Worm (Caenorhabditis elegans) whole organism, late embryonic: Measurements from ENCODE around the gene C29E4.15.

Source experiments
- C38D4.7 ChIP-seq: fragments of 200-800 bp; sonication (Bioruptor generic); optimal IDR thresholded peaks from 2 replicates; lab custom pipeline; 2018; ENCODE audit warnings: mild to moderate bottlenecking, missing genetic modification characterization, moderate library complexity, missing compliant biosample characterization
- F13H6.1 ChIP-seq: sonication (generic microtip); optimal IDR thresholded peaks from 2 replicates; lab custom pipeline; 2016; ENCODE audit warnings: missing genetic modification characterization, missing compliant biosample characterization
- K09A11.1 ChIP-seq: sonication (generic microtip); optimal IDR thresholded peaks from 2 replicates; lab custom pipeline; 2017; ENCODE audit warnings: antibody characterized with exemption, mild to moderate bottlenecking, missing genetic modification characterization, missing compliant biosample characterization; ENCODE audit not compliant: insufficient read depth
- Y22D7AL.16 ChIP-seq: sonication (generic microtip); optimal IDR thresholded peaks from 2 replicates; lab custom pipeline; 2016; ENCODE audit warnings: missing genetic modification characterization, missing compliant biosample characterization
- ahr-1 ChIP-seq: sonication (generic microtip); optimal IDR thresholded peaks from 2 replicates; lab custom pipeline; 2016; ENCODE audit warnings: missing genetic modification characterization, missing compliant biosample characterization
- ceh-14 ChIP-seq: sonication (generic microtip); optimal IDR thresholded peaks from 2 replicates; lab custom pipeline; 2016; ENCODE audit warnings: missing genotype, missing genetic modification characterization, missing compliant biosample characterization
- ceh-2 ChIP-seq: sonication (generic microtip); optimal IDR thresholded peaks from 2 replicates; lab custom pipeline; 2016; ENCODE audit warnings: missing genotype, missing genetic modification characterization, missing compliant biosample characterization
- ceh-22 ChIP-seq: sonication (generic microtip); optimal IDR thresholded peaks from 2 replicates; lab custom pipeline; 2017; ENCODE audit warnings: missing biosample characterization, missing genetic modification characterization
- ceh-24 ChIP-seq: sonication (generic microtip); optimal IDR thresholded peaks from 2 replicates; lab custom pipeline; 2016; ENCODE audit warnings: mild to moderate bottlenecking, missing genetic modification characterization, missing compliant biosample characterization
- ceh-30 ChIP-seq: fragments of 150-350 bp; optimal IDR thresholded peaks from 2 replicates; lab custom pipeline; 2014; ENCODE audit warnings: missing biosample characterization, missing genetic modification characterization
- ceh-31 ChIP-seq: sonication (generic microtip); optimal IDR thresholded peaks from 2 replicates; lab custom pipeline; 2016; ENCODE audit warnings: missing genetic modification characterization, missing compliant biosample characterization
- ceh-34 ChIP-seq: sonication (generic microtip); optimal IDR thresholded peaks from 2 replicates; lab custom pipeline; 2016; ENCODE audit warnings: mild to moderate bottlenecking, missing genetic modification characterization, missing compliant biosample characterization
- ceh-45 ChIP-seq: fragments of 200-800 bp; sonication (Bioruptor generic); IDR thresholded peaks from 2 replicates; pipeline ENCODE4 v1.3.6; 2022; ENCODE audit warnings: missing genetic modification reagents, missing genetic modification characterization, missing compliant biosample characterization
- ceh-6 ChIP-seq: fragments of 200-800 bp; sonication (Bioruptor generic); optimal IDR thresholded peaks from 2 replicates; lab custom pipeline; 2018; ENCODE audit warnings: mild to moderate bottlenecking, missing genetic modification characterization, missing compliant biosample characterization
- ceh-9 ChIP-seq: sonication (generic microtip); optimal IDR thresholded peaks from 2 replicates; lab custom pipeline; 2016; ENCODE audit warnings: mild to moderate bottlenecking, missing genetic modification characterization, inconsistent platforms, missing compliant biosample characterization
- che-1 ChIP-seq: sonication (generic microtip); optimal IDR thresholded peaks from 2 replicates; lab custom pipeline; 2016; ENCODE audit warnings: mild to moderate bottlenecking, missing genetic modification characterization, missing compliant biosample characterization
- dmd-4 ChIP-seq: sonication (generic microtip); optimal IDR thresholded peaks from 2 replicates; lab custom pipeline; 2016; ENCODE audit warnings: borderline replicate concordance, missing genetic modification characterization, missing compliant biosample characterization
- dve-1 ChIP-seq: sonication (generic microtip); optimal IDR thresholded peaks from 2 replicates; lab custom pipeline; 2017; ENCODE audit warnings: antibody characterized with exemption, mild to moderate bottlenecking, missing genetic modification characterization, missing compliant biosample characterization
- elt-2 ChIP-seq: sonication (generic microtip); optimal IDR thresholded peaks from 2 replicates; lab custom pipeline; 2016; ENCODE audit warnings: missing genetic modification reagents, missing genetic modification characterization, missing compliant biosample characterization
- elt-4 ChIP-seq: sonication (generic microtip); optimal IDR thresholded peaks from 2 replicates; lab custom pipeline; 2016; ENCODE audit warnings: missing genetic modification characterization, missing compliant biosample characterization
- ets-4 ChIP-seq: sonication (generic microtip); optimal IDR thresholded peaks from 2 replicates; lab custom pipeline; 2016; ENCODE audit warnings: missing genetic modification characterization, missing compliant biosample characterization
- eyg-1 ChIP-seq: sonication (generic microtip); optimal IDR thresholded peaks from 2 replicates; lab custom pipeline; 2016; ENCODE audit warnings: missing genotype, missing genetic modification characterization, missing compliant biosample characterization
- fax-1 ChIP-seq: sonication (generic microtip); optimal IDR thresholded peaks from 2 replicates; lab custom pipeline; 2016; ENCODE audit warnings: missing genotype, missing genetic modification characterization, missing compliant biosample characterization
- fkh-6 ChIP-seq: sonication (generic microtip); optimal IDR thresholded peaks from 2 replicates; lab custom pipeline; 2016; ENCODE audit warnings: missing genetic modification characterization, missing compliant biosample characterization
- hlh-13 ChIP-seq: fragments of 200-800 bp; sonication (Bioruptor generic); optimal IDR thresholded peaks from 2 replicates; lab custom pipeline; 2018; ENCODE audit warnings: mild to moderate bottlenecking, missing genetic modification characterization, missing compliant biosample characterization
- hlh-15 ChIP-seq: sonication (generic microtip); optimal IDR thresholded peaks from 2 replicates; lab custom pipeline; 2016; ENCODE audit warnings: missing genetic modification characterization, missing compliant biosample characterization
- hlh-30 ChIP-seq: sonication (generic microtip); optimal IDR thresholded peaks from 2 replicates; lab custom pipeline; 2017; ENCODE audit warnings: antibody characterized with exemption, missing genetic modification characterization, missing compliant biosample characterization; ENCODE audit not compliant: insufficient read depth
- hlh-8 ChIP-seq: sonication (generic microtip); optimal IDR thresholded peaks from 2 replicates; lab custom pipeline; 2016; ENCODE audit warnings: missing genotype, missing genetic modification characterization, missing compliant biosample characterization
- lim-6 ChIP-seq: sonication (generic microtip); optimal IDR thresholded peaks from 2 replicates; lab custom pipeline; 2016; ENCODE audit warnings: missing genetic modification characterization, missing compliant biosample characterization
- madf-2 ChIP-seq: sonication (generic microtip); optimal IDR thresholded peaks from 2 replicates; lab custom pipeline; 2017; ENCODE audit warnings: missing genetic modification characterization, missing compliant biosample characterization
- nhr-232 ChIP-seq: sonication (generic microtip); optimal IDR thresholded peaks from 2 replicates; lab custom pipeline; 2016; ENCODE audit warnings: missing genetic modification characterization, missing compliant biosample characterization
- npax-4 ChIP-seq: sonication (generic microtip); optimal IDR thresholded peaks from 2 replicates; lab custom pipeline; 2016; ENCODE audit warnings: missing genetic modification characterization, missing compliant biosample characterization
- pag-3 ChIP-seq: sonication (generic microtip); optimal IDR thresholded peaks from 2 replicates; lab custom pipeline; 2016; ENCODE audit warnings: missing compliant biosample characterization, missing genetic modification characterization, borderline replicate concordance
- pat-9 ChIP-seq: fragments of 200-800 bp; sonication (Bioruptor generic); optimal IDR thresholded peaks from 2 replicates; lab custom pipeline; 2018; ENCODE audit warnings: mild to moderate bottlenecking, missing genetic modification characterization, moderate library complexity, missing compliant biosample characterization
- pha-2 ChIP-seq: sonication (generic microtip); optimal IDR thresholded peaks from 2 replicates; lab custom pipeline; 2017; ENCODE audit warnings: mild to moderate bottlenecking, missing genetic modification characterization, missing compliant biosample characterization
- pha-4 ChIP-seq: fragments of 150-350 bp; optimal IDR thresholded peaks from 2 replicates; lab custom pipeline; 2018; ENCODE audit warnings: missing biosample characterization, missing genetic modification reagents, missing genetic modification characterization
- pqm-1 ChIP-seq: sonication (generic microtip); optimal IDR thresholded peaks from 2 replicates; lab custom pipeline; 2016; ENCODE audit warnings: missing genetic modification characterization, missing compliant biosample characterization
- pros-1 ChIP-seq: fragments of 150-350 bp; optimal IDR thresholded peaks from 2 replicates; lab custom pipeline; 2014; ENCODE audit warnings: missing biosample characterization, missing genetic modification reagents, missing genetic modification characterization
- sdc-2 ChIP-seq: sonication (generic microtip); optimal IDR thresholded peaks from 2 replicates; lab custom pipeline; 2016; ENCODE audit warnings: missing genotype, missing genetic modification characterization, missing compliant biosample characterization
- sox-4 ChIP-seq: sonication (generic microtip); optimal IDR thresholded peaks from 2 replicates; lab custom pipeline; 2017; ENCODE audit warnings: mild to moderate bottlenecking, missing genetic modification characterization, inconsistent platforms, missing compliant biosample characterization
- tbx-2 ChIP-seq: sonication (generic microtip); optimal IDR thresholded peaks from 2 replicates; lab custom pipeline; 2016; ENCODE audit warnings: missing genetic modification characterization, missing compliant biosample characterization
- ttx-3 ChIP-seq: sonication (generic microtip); optimal IDR thresholded peaks from 2 replicates; lab custom pipeline; 2016; ENCODE audit warnings: missing genetic modification reagents, missing genetic modification characterization, missing compliant biosample characterization
- unc-3 ChIP-seq, 2 experiments: fragments of 200-800 bp in 1 of 2; sonication (Bioruptor generic) in 1 of 2; sonication (generic microtip) in 1 of 2; conservative IDR thresholded peaks in 1 of 2; optimal IDR thresholded peaks in 1 of 2; 2 replicates each; pipeline versions ENCODE4 v1.3.6 to Lab custom; 2016 to 2022; ENCODE audit warnings: missing compliant biosample characterization in 2 of 2, missing genetic modification characterization in 2 of 2, missing genetic modification reagents in 1 of 2
- unc-55 ChIP-seq: sonication (generic microtip); optimal IDR thresholded peaks from 2 replicates; lab custom pipeline; 2017; ENCODE audit warnings: missing biosample characterization, missing genetic modification reagents, missing genetic modification characterization
- zip-5 ChIP-seq: sonication (generic microtip); optimal IDR thresholded peaks from 2 replicates; lab custom pipeline; 2016; ENCODE audit warnings: missing genetic modification characterization, missing compliant biosample characterization

The C29E4.15 gene

DNA sequence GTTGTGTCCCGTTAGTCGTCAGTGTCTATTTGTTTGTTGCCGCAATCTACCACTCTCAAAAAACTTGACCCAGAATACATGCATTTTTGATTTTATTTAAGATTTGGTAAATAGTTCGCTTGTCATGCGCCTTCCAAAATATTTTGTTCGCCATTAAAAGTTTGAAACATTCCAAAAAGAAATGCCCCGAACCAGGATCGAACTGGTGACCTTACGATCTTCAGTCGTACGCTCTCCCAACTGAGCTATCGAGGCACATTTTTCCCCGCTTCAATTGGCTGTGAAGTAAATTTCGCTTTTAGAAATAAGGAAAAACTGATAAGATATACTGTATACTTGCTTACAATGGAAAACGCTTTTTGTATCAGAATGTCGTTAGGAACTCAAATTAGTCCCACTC is 25.9 kb downstream of the C29E4.15 start:
- no peak for TF ChIP-seq ceh-2
- no peak for TF ChIP-seq dve-1 (tag; lab: Kevin White, UChicago)
- no peak for TF ChIP-seq unc-55
- no peak for TF ChIP-seq nhr-232
- no peak for TF ChIP-seq dmd-4 (tag; lab: Kevin White, UChicago)
- no peak for TF ChIP-seq sox-4 (tag; lab: Kevin White, UChicago)
- TF ChIP-seq Y22D7AL.16 (tag; lab: Kevin White, UChicago) = no peak
- TF ChIP-seq ceh-14 = no peak
- no peak for TF ChIP-seq zip-5 (tag; lab: Kevin White, UChicago)
- no peak for TF ChIP-seq elt-4 (tag; lab: Kevin White, UChicago)
- no peak for TF ChIP-seq ets-4 (tag; lab: Kevin White, UChicago)
- no peak for TF ChIP-seq ceh-30 (tag; lab: Kevin White, UChicago)
- no peak for TF ChIP-seq ceh-6
- TF ChIP-seq hlh-13 (GFP tag; lab: Kevin White, UChicago) = no peak
- TF ChIP-seq ahr-1 (tag; lab: Kevin White, UChicago) = no peak
- TF ChIP-seq, all 69 proteins: peak for 0

DNA sequence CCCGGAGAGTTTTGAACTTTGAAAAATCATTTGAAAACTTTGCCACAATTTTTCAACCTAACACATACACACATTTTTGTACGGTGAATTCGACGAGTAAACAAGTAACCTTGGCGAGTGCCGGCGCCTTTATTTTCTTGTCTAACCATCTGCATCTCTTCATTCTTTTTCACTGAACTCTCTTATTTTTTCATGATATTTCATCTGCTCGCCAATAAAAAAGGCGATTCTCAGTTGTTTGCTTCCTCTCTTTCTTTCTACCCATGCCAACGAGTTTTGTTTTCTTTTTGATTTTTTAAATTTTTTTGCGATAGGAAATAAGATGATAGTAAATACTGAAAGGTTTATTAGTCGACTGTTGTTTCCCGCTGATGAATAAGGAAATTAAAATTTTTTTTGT is 26.3 kb downstream of the C29E4.15 start:
- TF ChIP-seq K09A11.1 (tag; lab: Kevin White, UChicago) = no peak
- no peak for TF ChIP-seq hlh-30 (tag; lab: Kevin White, UChicago)
- no peak for TF ChIP-seq madf-2 (tag; lab: Kevin White, UChicago)
- TF ChIP-seq che-1 = no peak
- TF ChIP-seq tbx-2 (tag; lab: Kevin White, UChicago) = no peak
- TF ChIP-seq pha-4 (tag; lab: Kevin White, UChicago) = no peak
- no peak for TF ChIP-seq ceh-14
- TF ChIP-seq ceh-45 (GFP tag; lab: Robert Waterston, UW) = no peak
- TF ChIP-seq hlh-15 (tag; lab: Kevin White, UChicago) = no peak
- no peak for TF ChIP-seq ceh-24 (tag; lab: Kevin White, UChicago)
- TF ChIP-seq hlh-8 (tag; lab: Kevin White, UChicago) = no peak
- TF ChIP-seq lim-6 (tag; lab: Kevin White, UChicago) = no peak
- no peak for TF ChIP-seq ceh-9 (tag; lab: Kevin White, UChicago)
- no peak for TF ChIP-seq fkh-6 (tag; lab: Kevin White, UChicago)
- TF ChIP-seq pqm-1 (tag; lab: Kevin White, UChicago) = no peak
- no peak for TF ChIP-seq elt-4 (tag; lab: Kevin White, UChicago)
- TF ChIP-seq F13H6.1 (tag; lab: Kevin White, UChicago) = no peak
- TF ChIP-seq pros-1 = no peak
- TF ChIP-seq ceh-22 (tag; lab: Kevin White, UChicago) = no peak

DNA sequence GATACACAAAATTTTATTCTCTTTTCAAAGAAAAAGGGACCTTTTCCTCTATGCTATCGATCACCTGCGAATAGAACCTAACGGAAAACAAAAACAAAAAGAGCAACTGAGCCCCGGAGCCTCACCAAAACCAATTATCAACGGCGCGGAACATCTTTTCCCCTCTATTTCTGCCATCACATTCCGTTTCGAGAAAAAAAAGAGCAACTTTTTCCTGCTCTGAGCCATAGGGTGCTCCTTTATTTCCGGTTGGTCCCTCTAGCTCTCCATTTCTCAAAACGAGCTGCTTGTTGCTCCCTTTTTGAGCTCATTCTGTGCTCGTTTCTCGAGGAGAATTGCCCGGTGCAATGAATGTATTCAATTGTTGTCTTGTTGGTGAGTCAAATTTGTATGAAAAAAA is 27.2 kb downstream of the C29E4.15 start, which contains the start of gene clp-1:
Gene clp-1, plus strand, starts transcription at position 301 of the 400 bp plus-strand sequence.
- no peak for TF ChIP-seq npax-4
- TF ChIP-seq C38D4.7 (GFP tag; lab: Kevin White, UChicago) = no peak
- TF ChIP-seq ceh-2 = no peak

DNA sequence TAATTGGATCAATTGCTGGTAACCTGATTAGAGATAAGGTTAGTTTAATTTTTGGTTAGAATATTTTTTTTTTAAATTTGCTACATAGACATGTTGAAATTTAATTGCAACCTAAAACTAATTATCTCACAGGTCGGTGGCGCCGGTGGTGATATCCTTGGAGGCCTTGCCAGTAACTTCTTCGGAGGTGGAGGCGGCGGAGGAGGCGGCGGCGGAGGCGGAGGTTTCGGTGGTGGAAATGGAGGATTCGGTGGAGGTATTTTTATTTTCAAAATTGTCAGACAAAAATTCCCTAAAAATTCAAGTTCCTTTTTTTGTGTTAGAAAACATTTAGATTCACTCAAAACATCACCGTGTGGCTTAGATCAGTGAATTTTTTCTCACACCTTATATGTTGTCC is 28.8 kb downstream of the C29E4.15 start:
- no peak for TF ChIP-seq ceh-22 (tag; lab: Kevin White, UChicago)
- no peak for TF ChIP-seq fax-1
- no peak for TF ChIP-seq elt-2 (tag; lab: Kevin White, UChicago)

DNA sequence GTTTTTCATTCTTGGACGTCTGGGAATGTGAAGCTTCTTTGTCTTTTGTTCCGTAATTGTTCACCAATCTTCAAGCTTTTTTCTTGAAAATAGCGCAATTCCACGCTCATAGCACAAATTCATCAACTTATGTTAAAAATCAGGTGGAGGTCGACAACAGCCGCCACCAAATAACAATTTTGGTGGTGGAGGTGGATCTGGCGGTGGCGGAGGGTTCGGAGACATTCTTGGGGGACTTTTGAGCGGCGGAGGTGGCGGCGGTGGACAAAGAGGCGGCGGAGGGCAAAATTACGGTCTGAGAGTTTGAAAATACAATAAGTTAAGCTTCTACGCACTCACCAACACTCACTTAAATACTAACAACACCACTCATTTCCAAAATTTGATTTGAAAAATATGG is 29.5 kb downstream of the C29E4.15 start:
- TF ChIP-seq ttx-3 (tag; lab: Kevin White, UChicago) (no peak), ceh-9 (tag; lab: Kevin White, UChicago) (no peak), pros-1 (no peak), ceh-34 (tag; lab: Kevin White, UChicago) (no peak), lim-6 (tag; lab: Kevin White, UChicago) (no peak), ceh-31 (tag; lab: Kevin White, UChicago) (no peak), pag-3 (no peak), hlh-30 (tag; lab: Kevin White, UChicago) (no peak), eyg-1 (no peak), sdc-2 (tag; lab: Kevin White, UChicago) (no peak), pat-9 (no peak), pha-2 (no peak), dve-1 (tag; lab: Kevin White, UChicago) (no peak), ceh-24 (tag; lab: Kevin White, UChicago) (no peak), unc-3 (GFP tag; conservative IDR thresholded peaks at IDR 0.05; lab: Robert Waterston, UW) (no peak), unc-3 (tag; optimal IDR thresholded peaks at IDR 0.05; lab: Kevin White, UChicago) (no peak)
